Worm (Caenorhabditis elegans): ENCODE data around the gene adm-4.

The adm-4 gene

DNA sequence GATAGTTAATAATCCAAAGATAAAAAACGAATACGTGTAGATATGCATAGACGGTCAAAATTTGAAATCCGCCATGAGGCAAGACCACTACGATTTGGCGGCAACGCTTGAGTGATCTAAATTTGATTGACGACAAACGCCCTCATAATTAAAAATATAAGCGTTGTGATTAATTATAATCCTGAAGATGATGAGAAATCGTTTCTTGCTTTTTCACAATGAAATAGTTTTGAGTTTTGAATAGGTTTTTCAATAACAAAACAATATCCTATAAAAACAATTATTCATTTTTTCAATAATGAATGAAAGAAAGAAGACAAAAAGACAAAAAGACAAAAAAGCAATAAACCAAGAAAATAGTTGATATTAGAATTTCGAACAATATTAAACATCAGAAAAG is 49.3 kb upstream of the adm-4 start, which contains the start of gene C54D2.6:
Gene C54D2.6 (minus strand): TSS at position 101 of the 400 bp plus-strand sequence.
- TF ChIP-seq fos-1 (tag; optimal IDR thresholded peaks at IDR 0.05) (no peak), skn-1 (tag; optimal IDR thresholded peaks at IDR 0.05) (no peak), ceh-82 (tag; optimal IDR thresholded peaks at IDR 0.05) (no peak), sma-9 (GFP tag; optimal IDR thresholded peaks at IDR 0.05) (no peak), sma-9 (tag; optimal IDR thresholded peaks at IDR 0.05) (no peak), sma-3 (GFP tag; optimal IDR thresholded peaks at IDR 0.05) (no peak), unc-55 (GFP tag; optimal IDR thresholded peaks at IDR 0.05) (no peak), F13H6.1 (tag; optimal IDR thresholded peaks at IDR 0.05) (no peak), ama-1 (optimal IDR thresholded peaks at IDR 0.05) (no peak), lin-39 (tag; optimal IDR thresholded peaks at IDR 0.05) (no peak), dmd-4 (tag; optimal IDR thresholded peaks at IDR 0.05) (no peak), C34F6.9 (tag; optimal IDR thresholded peaks at IDR 0.05) (no peak), nhr-23 (tag; optimal IDR thresholded peaks at IDR 0.05) (no peak), crh-2 (tag; optimal IDR thresholded peaks at IDR 0.05) (no peak), elt-3 (tag; optimal IDR thresholded peaks at IDR 0.05) (no peak), ztf-4 (tag; optimal IDR thresholded peaks at IDR 0.05) (no peak), elt-1 (tag; optimal IDR thresholded peaks at IDR 0.05) (no peak), ZK546.5 (tag; optimal IDR thresholded peaks at IDR 0.05) (no peak)

DNA sequence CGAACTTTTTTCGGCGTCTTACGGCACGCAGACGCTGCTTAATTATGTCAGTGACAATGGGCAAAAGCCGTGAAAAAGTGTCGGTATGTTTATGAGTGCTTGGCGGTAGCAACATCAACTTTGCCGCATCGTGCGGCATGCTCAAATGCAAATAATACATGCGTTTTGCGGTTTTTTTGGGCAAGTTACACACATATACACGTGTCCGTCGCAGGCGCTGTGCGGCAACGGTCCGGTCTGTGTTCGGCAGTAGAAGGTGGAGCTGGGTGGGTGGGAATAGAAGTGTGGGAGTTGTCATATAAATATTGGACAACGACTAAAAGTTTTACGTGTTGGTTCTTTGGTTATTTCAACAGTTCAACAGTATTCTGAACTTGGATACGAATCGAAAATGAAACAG is 44.1 kb upstream of the adm-4 start, which contains the start of gene idpp-11:
Gene idpp-11 (plus strand): TSS at position 301 of the 400 bp plus-strand sequence.
- no peak for TF ChIP-seq unc-39 (tag; optimal IDR thresholded peaks at IDR 0.05)
- no peak for TF ChIP-seq mab-5 (tag; optimal IDR thresholded peaks at IDR 0.05)
- TF ChIP-seq crh-2 (tag; optimal IDR thresholded peaks at IDR 0.05), result no peak
- TF ChIP-seq nhr-77 (tag; optimal IDR thresholded peaks at IDR 0.05), result no peak
- TF ChIP-seq nhr-237 (tag; optimal IDR thresholded peaks at IDR 0.05), result no peak

ce11 chrX:7839989-7840388 is 41.9 kb upstream of the adm-4 start:
- TF ChIP-seq ceh-82 (tag; optimal IDR thresholded peaks at IDR 0.05) (no peak), ztf-4 (tag; optimal IDR thresholded peaks at IDR 0.05) (no peak), elt-3 (tag; optimal IDR thresholded peaks at IDR 0.05) (no peak), sma-9 (GFP tag; optimal IDR thresholded peaks at IDR 0.05) (no peak), sma-9 (tag; optimal IDR thresholded peaks at IDR 0.05) (no peak), Y55F3AM.14 (GFP tag; optimal IDR thresholded peaks at IDR 0.05) (no peak), fos-1 (tag; optimal IDR thresholded peaks at IDR 0.05) (no peak), ZK546.5 (tag; optimal IDR thresholded peaks at IDR 0.05) (no peak), zag-1 (tag; optimal IDR thresholded peaks at IDR 0.05) (no peak)

- TF ChIP-seq nhr-12 (tag; optimal IDR thresholded peaks at IDR 0.05) (no peak), unc-62 (GFP tag; optimal IDR thresholded peaks at IDR 0.05) (no peak), dmd-4 (tag; optimal IDR thresholded peaks at IDR 0.05) (no peak), nhr-25 (tag; optimal IDR thresholded peaks at IDR 0.05) (no peak), nhr-23 (tag; optimal IDR thresholded peaks at IDR 0.05) (no peak), nhr-6 (tag; optimal IDR thresholded peaks at IDR 0.05) (no peak), nhr-129 (tag; optimal IDR thresholded peaks at IDR 0.05) (no peak), sma-3 (GFP tag; optimal IDR thresholded peaks at IDR 0.05) (no peak), mdl-1 (tag; optimal IDR thresholded peaks at IDR 0.05) (no peak), gmeb-1 (tag; optimal IDR thresholded peaks at IDR 0.05) (no peak), elt-1 (tag; optimal IDR thresholded peaks at IDR 0.05) (no peak), peb-1 (tag; optimal IDR thresholded peaks at IDR 0.05) (no peak)
Observed at ce11 chrX:7838582-7838981, 40.5 kb upstream of the adm-4 start, which contains the start of gene nlp-101. nlp-101 (plus strand) TSS chrX:7838882.

- TF ChIP-seq alr-1 (tag; optimal IDR thresholded peaks at IDR 0.05) (no peak), lin-11 (tag; optimal IDR thresholded peaks at IDR 0.05) (no peak), nhr-25 (tag; optimal IDR thresholded peaks at IDR 0.05) (no peak), ztf-11 (tag; optimal IDR thresholded peaks at IDR 0.05) (no peak), nhr-6 (tag; optimal IDR thresholded peaks at IDR 0.05) (no peak), blmp-1 (tag; optimal IDR thresholded peaks at IDR 0.05; ENCODE audit: insufficient read depth) (no peak), skn-1 (tag; optimal IDR thresholded peaks at IDR 0.05) (no peak), elt-3 (tag; optimal IDR thresholded peaks at IDR 0.05) (no peak), Y55F3AM.14 (GFP tag; optimal IDR thresholded peaks at IDR 0.05) (no peak), mdl-1 (tag; optimal IDR thresholded peaks at IDR 0.05) (no peak), nhr-21 (tag; optimal IDR thresholded peaks at IDR 0.05) (no peak)
Observed at ce11 chrX:7834117-7834516, 36.0 kb upstream of the adm-4 start, which contains the start of gene sul-3. sul-3 (minus strand) TSS chrX:7834217.
